Worm (Caenorhabditis elegans): ENCODE measurements around the gene F17H10.2.

Gene F17H10.2

ce11 chrX:13159005-13159404 is 45.4 kb downstream of the F17H10.2 start (continued):
- TF ChIP-seq madf-5 (GFP tag; IDR thresholded peaks at IDR 0.05) (no peak), nhr-41 (GFP tag; IDR thresholded peaks at IDR 0.05) (peak; percentile 22; the same call in 1 of the 2 replicates), ztf-11 (tag; optimal IDR thresholded peaks at IDR 0.05) (no peak), duxl-1 (tag; optimal IDR thresholded peaks at IDR 0.05; ENCODE audit: poor library complexity) (no peak), mdl-1 (tag; optimal IDR thresholded peaks at IDR 0.05) (peak in 1 of 2 experiments; percentile 32), mes-2 (tag; optimal IDR thresholded peaks at IDR 0.05; ENCODE audit: poor library complexity, severe bottlenecking) (peak; percentile 28), pqm-1 (tag; optimal IDR thresholded peaks at IDR 0.05) (peak; percentile 95), mep-1 (tag; optimal IDR thresholded peaks at IDR 0.05) (peak; percentile 59), lin-1 (GFP tag; IDR thresholded peaks at IDR 0.05) (peak; percentile 78; the same call in 1 of the 2 replicates), unc-130 (GFP tag; optimal IDR thresholded peaks at IDR 0.05) (no peak), ZK337.2 (GFP tag; IDR thresholded peaks at IDR 0.05) (no peak), T20F7.1 (GFP tag; optimal IDR thresholded peaks at IDR 0.05) (no peak), mxl-3 (GFP tag; optimal IDR thresholded peaks at IDR 0.05) (peak; percentile 52), lin-29 (GFP tag; IDR thresholded peaks at IDR 0.05) (no peak), vab-7 (GFP tag; IDR thresholded peaks at IDR 0.05) (no peak), dmd-9 (GFP tag; IDR thresholded peaks at IDR 0.05) (no peak), nhr-6 (tag; optimal IDR thresholded peaks at IDR 0.05) (no peak), attf-4 (tag; optimal IDR thresholded peaks at IDR 0.05) (no peak), dve-1 (tag; optimal IDR thresholded peaks at IDR 0.05; ENCODE audit: insufficient read depth) (peak; percentile 85), php-3 (GFP tag; IDR thresholded peaks at IDR 0.05) (peak; percentile 45; the same call in 1 of the 2 replicates), hlh-11 (tag; optimal IDR thresholded peaks at IDR 0.05) (peak; percentile 90), hlh-30 (tag; optimal IDR thresholded peaks at IDR 0.05; ENCODE audit: insufficient read depth) (peak; percentile 46), dpl-1 (GFP tag; optimal IDR thresholded peaks at IDR 0.05) (no peak), spr-1 (tag; optimal IDR thresholded peaks at IDR 0.05) (no peak), tra-1 (GFP tag; IDR thresholded peaks at IDR 0.05) (peak; percentile 82), egl-43 (GFP tag; IDR thresholded peaks at IDR 0.05) (no peak), ZK546.5 (tag; optimal IDR thresholded peaks at IDR 0.05) (no peak), gei-8 (GFP tag; optimal IDR thresholded peaks at IDR 0.05) (no peak), F26F4.8 (GFP tag; conservative IDR thresholded peaks at IDR 0.05) (no peak), cey-2 (tag; optimal IDR thresholded peaks at IDR 0.05; ENCODE audit: borderline replicate concordance, insufficient read depth) (no peak)

DNA sequence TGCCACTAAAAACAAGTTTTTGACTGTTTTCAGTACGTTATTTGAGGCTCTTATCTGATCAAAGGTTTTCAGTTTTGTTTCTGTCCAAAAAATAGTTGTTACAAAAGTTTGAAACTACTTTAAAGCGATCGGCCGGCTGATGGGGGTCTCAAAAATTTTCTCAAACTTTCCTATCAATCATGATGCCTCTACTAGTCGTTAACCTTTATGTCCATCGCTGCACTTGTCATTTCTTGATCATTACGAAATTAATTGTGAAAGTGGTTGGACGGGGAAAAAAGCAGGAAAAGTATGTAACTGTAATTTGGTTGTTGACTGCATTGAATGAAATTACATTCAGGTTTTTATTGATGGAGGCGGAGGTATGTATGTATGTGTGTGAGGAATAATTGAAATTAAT is 46.3 kb downstream of the F17H10.2 start:
- TF ChIP-seq lin-13 (GFP tag; optimal IDR thresholded peaks at IDR 0.05) (no peak), daf-16 (GFP tag; optimal IDR thresholded peaks at IDR 0.05) (no peak), daf-16 (tag; optimal IDR thresholded peaks at IDR 0.05) (peak; percentile 75), ceh-28 (tag; optimal IDR thresholded peaks at IDR 0.05) (no peak), zfp-2 (tag; optimal IDR thresholded peaks at IDR 0.05) (no peak), zip-11 (GFP tag; IDR thresholded peaks at IDR 0.05) (no peak), lin-38 (GFP tag; IDR thresholded peaks at IDR 0.05) (no peak), unc-130 (GFP tag; optimal IDR thresholded peaks at IDR 0.05) (no peak), nhr-6 (tag; optimal IDR thresholded peaks at IDR 0.05) (no peak), dmd-6 (GFP tag; IDR thresholded peaks at IDR 0.05) (0 out of 2 replicates have a peak, but pooled peaks have one; percentile 13), nhr-28 (tag; optimal IDR thresholded peaks at IDR 0.05) (peak; percentile 32), mxl-3 (GFP tag; optimal IDR thresholded peaks at IDR 0.05) (no peak), D1046.2 (GFP tag; IDR thresholded peaks at IDR 0.05) (no peak), nhr-76 (tag; optimal IDR thresholded peaks at IDR 0.05) (no peak), zag-1 (tag; optimal IDR thresholded peaks at IDR 0.05) (no peak), tra-1 (GFP tag; IDR thresholded peaks at IDR 0.05) (0 out of 2 replicates have a peak, but pooled peaks have one; percentile 15), unc-62 (GFP tag; optimal IDR thresholded peaks at IDR 0.05 in 1 of 2) (peak in 1 of 2 experiments; percentile 13), unc-62 (tag; optimal IDR thresholded peaks at IDR 0.05) (no peak), ztf-7 (tag; optimal IDR thresholded peaks at IDR 0.05) (no peak), duxl-1 (tag; optimal IDR thresholded peaks at IDR 0.05; ENCODE audit: poor library complexity) (no peak), lin-15B (tag; optimal IDR thresholded peaks at IDR 0.05) (no peak), ZK337.2 (GFP tag; IDR thresholded peaks at IDR 0.05) (no peak), madf-9 (GFP tag; conservative IDR thresholded peaks at IDR 0.05) (no peak), nhr-77 (tag; optimal IDR thresholded peaks at IDR 0.05) (no peak), hlh-11 (tag; optimal IDR thresholded peaks at IDR 0.05) (no peak), lim-7 (GFP tag; IDR thresholded peaks at IDR 0.05) (no peak), hlh-30 (tag; optimal IDR thresholded peaks at IDR 0.05; ENCODE audit: insufficient read depth) (no peak)
